Worm (Caenorhabditis elegans): ENCODE data around the gene dhps-1.
A peak's percentile ranks its signal among the peaks of the same experiment; 100 is the strongest.

DNA sequence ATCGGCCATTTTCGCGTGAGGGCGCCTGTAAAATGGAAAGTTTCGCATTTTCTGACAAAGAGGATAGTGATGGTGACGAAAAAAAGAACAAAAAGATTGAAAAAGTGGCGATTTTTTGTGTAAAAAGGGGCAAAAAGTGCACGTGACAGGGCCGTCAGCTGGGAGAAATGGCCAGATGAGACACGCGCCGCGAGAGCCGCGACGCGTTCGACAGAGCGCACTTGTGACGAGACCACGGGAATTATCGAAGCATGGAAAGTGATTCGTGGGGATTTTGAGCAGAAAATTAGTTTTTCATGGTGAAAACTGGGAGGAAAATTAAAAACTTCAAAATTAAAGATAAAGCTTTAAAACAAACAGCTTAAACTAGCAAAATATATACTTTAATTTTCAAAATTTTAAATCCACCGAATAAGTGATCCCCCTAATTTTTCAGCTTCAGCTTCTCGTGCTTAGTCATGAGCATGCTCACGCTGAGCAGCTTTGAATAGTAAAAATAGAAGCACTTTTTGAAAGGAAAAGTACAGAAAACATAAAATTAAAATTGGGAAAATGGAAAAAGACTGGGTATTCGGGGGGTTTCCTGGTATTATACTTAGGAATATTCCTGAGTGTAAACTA is 25.2 kb upstream of the dhps-1 start, which contains the start of gene W03C9.5:
- peak; percentile 72 to 94 for TF ChIP-seq lsy-2 (tag; optimal IDR thresholded peaks at IDR 0.05)
- peak; percentile 10 for TF ChIP-seq nhr-237 (tag; optimal IDR thresholded peaks at IDR 0.05)
- peak; percentile 52 for TF ChIP-seq skn-1 (tag; optimal IDR thresholded peaks at IDR 0.05)
- TF ChIP-seq ceh-82 (tag; optimal IDR thresholded peaks at IDR 0.05), result peak; percentile 64
- TF ChIP-seq mdl-1 (tag; optimal IDR thresholded peaks at IDR 0.05), result peak; percentile 65 to 95
- TF ChIP-seq gmeb-1 (tag; optimal IDR thresholded peaks at IDR 0.05), result peak; percentile 88
- no peak for TF ChIP-seq aly-2 (tag; optimal IDR thresholded peaks at IDR 0.05)

Data from whole organism, L2 larva.